Fruit fly (Drosophila melanogaster) whole organism, embryonic: Measurements from ENCODE around the gene Cisd2.

Experiments
- CG12071 ChIP-seq: fragments of 200-800 bp; sonication (Bioruptor generic); optimal IDR thresholded peaks from 3 replicates; lab custom pipeline; 2018; ENCODE audit warnings: missing biosample characterization, mild to moderate bottlenecking, missing genetic modification characterization
- CG13287 ChIP-seq: fragments of 200-800 bp; sonication (Bioruptor generic); IDR thresholded peaks from 2 replicates; pipeline ENCODE4 v1.3.6; 2022; ENCODE audit warnings: missing biosample characterization, missing genetic modification characterization; ENCODE audit not compliant: partially characterized antibody
- CG14441 ChIP-seq: fragments of 200-800 bp; sonication (Bioruptor generic); IDR thresholded peaks from 2 replicates; pipeline ENCODE4 v1.3.6; 2022; ENCODE audit warnings: missing biosample characterization, missing genetic modification characterization
- CG17912 ChIP-seq: fragments of 200-800 bp; sonication (Bioruptor generic); optimal IDR thresholded peaks from 2 replicates; lab custom pipeline; 2018; ENCODE audit warnings: missing biosample characterization, mild to moderate bottlenecking, missing genetic modification characterization
- CG31224 ChIP-seq: fragments of 200-800 bp; sonication (Bioruptor generic); IDR thresholded peaks from 2 replicates; pipeline ENCODE4 v1.3.6; 2022; ENCODE audit warnings: missing biosample characterization, missing genetic modification characterization
- CG3726 ChIP-seq: fragments of 200-800 bp; sonication (Bioruptor generic); IDR thresholded peaks from 3 replicates; pipeline ENCODE4, ENCODE4 v1.3.6; 2022; ENCODE audit warnings: missing biosample characterization, missing genetic modification characterization
- CG4328 ChIP-seq: fragments of 200-800 bp; sonication (Bioruptor generic); optimal IDR thresholded peaks from 3 replicates; lab custom pipeline; 2017; ENCODE audit warnings: missing biosample characterization, missing genetic modification reagents, missing genetic modification characterization
- CG4707 ChIP-seq: fragments of 200-800 bp; sonication (Bioruptor generic); optimal IDR thresholded peaks from 2 replicates; lab custom pipeline; 2018; ENCODE audit warnings: missing biosample characterization, mild to moderate bottlenecking, missing genetic modification characterization, moderate library complexity
- CG7786 ChIP-seq: fragments of 200-800 bp; sonication (Bioruptor generic); optimal IDR thresholded peaks from 2 replicates; lab custom pipeline; 2016; ENCODE audit warnings: missing biosample characterization, missing genetic modification characterization
- CG8089 ChIP-seq: fragments of 200-800 bp; sonication (Bioruptor generic); optimal IDR thresholded peaks from 3 replicates; lab custom pipeline; 2016; ENCODE audit warnings: missing biosample characterization, missing genetic modification characterization
- CG9797 ChIP-seq: fragments of 200-800 bp; sonication (Bioruptor generic); optimal IDR thresholded peaks from 3 replicates; lab custom pipeline; 2018; ENCODE audit warnings: missing biosample characterization, mild to moderate bottlenecking, missing genetic modification characterization
- Camta ChIP-seq: fragments of 200-800 bp; sonication (Bioruptor generic); optimal IDR thresholded peaks from 2 replicates; lab custom pipeline; 2016; ENCODE audit warnings: missing biosample characterization, missing genetic modification characterization
- Dad ChIP-seq: fragments of 200-800 bp; sonication (Bioruptor generic); optimal IDR thresholded peaks from 3 replicates; lab custom pipeline; 2016; ENCODE audit warnings: missing biosample characterization, missing genetic modification characterization
- Dbx ChIP-seq: fragments of 200-800 bp; sonication (Bioruptor generic); IDR thresholded peaks from 3 replicates; pipeline ENCODE4 v1.3.6; 2022; ENCODE audit warnings: missing biosample characterization, missing genetic modification characterization
- Dp ChIP-seq: fragments of 200-800 bp; sonication (Bioruptor generic); optimal IDR thresholded peaks from 2 replicates; lab custom pipeline; 2018; ENCODE audit warnings: missing biosample characterization, mild to moderate bottlenecking, missing genetic modification characterization, moderate library complexity
- Eip74EF ChIP-seq, 2 experiments: fragments of 200-800 bp in 1 of 2; fragments of >200 bp in 1 of 2; sonication (Bioruptor generic) in 1 of 2; optimal IDR thresholded peaks; 2 replicates each; lab custom pipeline; 2017 to 2019; ENCODE audit warnings: missing biosample characterization in 2 of 2, missing genetic modification characterization in 2 of 2, mild to moderate bottlenecking in 1 of 2, moderate library complexity in 1 of 2
- Elba2 ChIP-seq: fragments of 200-800 bp; sonication (Bioruptor generic); optimal IDR thresholded peaks from 3 replicates; lab custom pipeline; 2016; ENCODE audit warnings: missing biosample characterization, missing genetic modification characterization
- Hr39 ChIP-seq: fragments of >200 bp; optimal IDR thresholded peaks from 2 replicates; lab custom pipeline; 2017
- MESR4 ChIP-seq: fragments of 200-800 bp; sonication (Bioruptor generic); optimal IDR thresholded peaks from 2 replicates; lab custom pipeline; 2018; ENCODE audit warnings: missing biosample characterization, mild to moderate bottlenecking, missing genetic modification characterization, moderate library complexity
- Med ChIP-seq: fragments of 200-800 bp; sonication (Bioruptor generic); peaks from one replicate; lab custom pipeline; 2016; ENCODE audit warnings: missing biosample characterization, missing genetic modification characterization, mild to moderate bottlenecking, inconsistent platforms, moderate library complexity
- Optix ChIP-seq: fragments of 200-800 bp; sonication (Bioruptor generic); IDR thresholded peaks from 3 replicates; pipeline ENCODE4 v1.3.6; 2022; ENCODE audit warnings: missing biosample characterization, missing genetic modification characterization
- PHDP ChIP-seq: fragments of 200-800 bp; sonication (Bioruptor generic); optimal IDR thresholded peaks from 3 replicates; lab custom pipeline; 2018; ENCODE audit warnings: missing biosample characterization, mild to moderate bottlenecking, missing genetic modification characterization, moderate library complexity
- Ravus ChIP-seq: fragments of 200-800 bp; sonication (Bioruptor generic); IDR thresholded peaks from 2 replicates; pipeline ENCODE4 v1.3.6; 2022; ENCODE audit warnings: missing biosample characterization, missing genetic modification characterization
- Rx ChIP-seq: fragments of 200-800 bp; sonication (Bioruptor generic); IDR thresholded peaks from 2 replicates; pipeline ENCODE4 v1.3.6; 2022; ENCODE audit warnings: missing biosample characterization, missing genetic modification characterization
- TFAM ChIP-seq: fragments of 200-800 bp; sonication (Bioruptor generic); optimal IDR thresholded peaks from 2 replicates; lab custom pipeline; 2017; ENCODE audit warnings: missing biosample characterization, missing genetic modification characterization, inconsistent platforms
- Usf ChIP-seq: fragments of 200-800 bp; sonication (Bioruptor generic); optimal IDR thresholded peaks from 2 replicates; lab custom pipeline; 2017; ENCODE audit warnings: missing genotype, missing biosample characterization, missing genetic modification characterization
- cad ChIP-seq: fragments of >200 bp; optimal IDR thresholded peaks from 2 replicates; lab custom pipeline; 2017; ENCODE audit warnings: missing biosample characterization, missing genetic modification characterization
- chn ChIP-seq: fragments of 200-800 bp; sonication (Bioruptor generic); optimal IDR thresholded peaks from 2 replicates; lab custom pipeline; 2016; ENCODE audit warnings: missing biosample characterization, missing genetic modification characterization
- dm ChIP-seq: fragments of 200-800 bp; sonication (Bioruptor generic); optimal IDR thresholded peaks from 3 replicates; lab custom pipeline; 2016; ENCODE audit warnings: missing biosample characterization, missing genetic modification characterization
- dmrt11E ChIP-seq: fragments of 200-800 bp; sonication (Bioruptor generic); optimal IDR thresholded peaks from 3 replicates; lab custom pipeline; 2018; ENCODE audit warnings: missing biosample characterization, mild to moderate bottlenecking, missing genetic modification characterization, moderate library complexity
- esg ChIP-seq: fragments of 200-800 bp; sonication (Bioruptor generic); conservative IDR thresholded peaks from 2 replicates; pipeline ENCODE4 v1.3.6; 2022; ENCODE audit warnings: missing biosample characterization, missing genetic modification characterization
- fru ChIP-seq: fragments of >200 bp; optimal IDR thresholded peaks from 2 replicates; lab custom pipeline; 2017
- gro ChIP-seq: fragments of 200-800 bp; sonication (Bioruptor generic); optimal IDR thresholded peaks from 2 replicates; lab custom pipeline; 2016; ENCODE audit warnings: missing biosample characterization, missing genetic modification characterization
- gt ChIP-seq: fragments of 200-800 bp; sonication (Bioruptor generic); IDR thresholded peaks from 2 replicates; pipeline ENCODE4 v1.3.6; 2022; ENCODE audit warnings: missing biosample characterization, missing genetic modification characterization
- hkb ChIP-seq, 2 experiments: fragments of 200-800 bp in 1 of 2; fragments of >200 bp in 1 of 2; sonication (Bioruptor generic) in 1 of 2; IDR thresholded peaks in 1 of 2; optimal IDR thresholded peaks in 1 of 2; 2 replicates each; pipeline versions ENCODE4 v1.3.6 to Lab custom; 2017 to 2022; ENCODE audit warnings: missing biosample characterization in 1 of 2, missing genetic modification characterization in 1 of 2
- ind ChIP-seq: fragments of 200-800 bp; sonication (Bioruptor generic); optimal IDR thresholded peaks from 3 replicates; lab custom pipeline; 2016; ENCODE audit warnings: missing biosample characterization, missing genetic modification characterization
- klu ChIP-seq: fragments of 200-800 bp; sonication (Bioruptor generic); IDR thresholded peaks from 2 replicates; pipeline ENCODE4 v1.3.6; 2022; ENCODE audit warnings: missing biosample characterization, missing genetic modification characterization
- knrl ChIP-seq: fragments of 200-800 bp; sonication (Bioruptor generic); IDR thresholded peaks from 3 replicates; pipeline ENCODE4 v1.3.6; 2022; ENCODE audit warnings: missing biosample characterization, missing genetic modification characterization; ENCODE audit not compliant: partially characterized antibody
- luna ChIP-seq: fragments of 200-800 bp; sonication (Bioruptor generic); optimal IDR thresholded peaks from 2 replicates; lab custom pipeline; 2016; ENCODE audit warnings: missing biosample characterization, missing genetic modification characterization
- mam ChIP-seq: fragments of 200-800 bp; sonication (Bioruptor generic); optimal IDR thresholded peaks from 3 replicates; lab custom pipeline; 2016; ENCODE audit warnings: missing biosample characterization, missing genetic modification characterization
- nom ChIP-seq: fragments of 200-800 bp; sonication (Bioruptor generic); optimal IDR thresholded peaks from 2 replicates; lab custom pipeline; 2017; ENCODE audit warnings: missing biosample characterization, missing genetic modification characterization, mild to moderate bottlenecking, moderate library complexity, missing genetic modification reagents
- pnt ChIP-seq: fragments of 200-800 bp; sonication (Bioruptor generic); optimal IDR thresholded peaks from 3 replicates; lab custom pipeline; 2016; ENCODE audit warnings: missing biosample characterization, missing genetic modification characterization
- psq ChIP-seq: fragments of 200-800 bp; sonication (Bioruptor generic); optimal IDR thresholded peaks from 2 replicates; lab custom pipeline; 2017; ENCODE audit warnings: missing biosample characterization, missing genetic modification characterization
- pum ChIP-seq: fragments of 200-800 bp; sonication (Bioruptor generic); optimal IDR thresholded peaks from 2 replicates; lab custom pipeline; 2016; ENCODE audit warnings: missing biosample characterization, missing genetic modification characterization
- pzg ChIP-seq: fragments of 200-800 bp; sonication (Bioruptor generic); optimal IDR thresholded peaks from 3 replicates; lab custom pipeline; 2018; ENCODE audit warnings: missing biosample characterization, mild to moderate bottlenecking, missing genetic modification characterization, moderate library complexity
- schlank ChIP-seq: fragments of 200-800 bp; sonication (Bioruptor generic); optimal IDR thresholded peaks from 2 replicates; lab custom pipeline; 2018; ENCODE audit warnings: missing biosample characterization, mild to moderate bottlenecking, missing genetic modification characterization
- shn ChIP-seq: fragments of 200-800 bp; sonication (Bioruptor generic); optimal IDR thresholded peaks from 3 replicates; lab custom pipeline; 2016; ENCODE audit warnings: missing biosample characterization, missing genetic modification characterization
- sim ChIP-seq: fragments of 200-800 bp; sonication (Bioruptor generic); IDR thresholded peaks from 2 replicates; pipeline ENCODE4 v1.3.6; 2022; ENCODE audit warnings: missing biosample characterization, missing genetic modification characterization
- slbo ChIP-seq: fragments of 200-800 bp; sonication (Bioruptor generic); IDR thresholded peaks from 2 replicates; pipeline ENCODE4 v1.3.6; 2022; ENCODE audit warnings: missing biosample characterization, missing genetic modification characterization
- so ChIP-seq: fragments of 200-800 bp; sonication (Bioruptor generic); IDR thresholded peaks from 3 replicates; pipeline ENCODE4 v1.3.6; 2022; ENCODE audit warnings: missing biosample characterization, missing genetic modification characterization
- tin ChIP-seq: fragments of 200-800 bp; sonication (Bioruptor generic); optimal IDR thresholded peaks from 3 replicates; lab custom pipeline; 2016; ENCODE audit warnings: missing biosample characterization, missing genetic modification characterization
- trem ChIP-seq: fragments of 200-800 bp; optimal IDR thresholded peaks from 3 replicates; lab custom pipeline; 2019; ENCODE audit warnings: missing biosample characterization, mild to moderate bottlenecking, missing genetic modification characterization, moderate library complexity
- zen ChIP-seq: fragments of 200-800 bp; sonication (Bioruptor generic); optimal IDR thresholded peaks from 3 replicates; lab custom pipeline; 2018; ENCODE audit warnings: missing biosample characterization, mild to moderate bottlenecking, missing genetic modification characterization, moderate library complexity

Cisd2 gene

DNA sequence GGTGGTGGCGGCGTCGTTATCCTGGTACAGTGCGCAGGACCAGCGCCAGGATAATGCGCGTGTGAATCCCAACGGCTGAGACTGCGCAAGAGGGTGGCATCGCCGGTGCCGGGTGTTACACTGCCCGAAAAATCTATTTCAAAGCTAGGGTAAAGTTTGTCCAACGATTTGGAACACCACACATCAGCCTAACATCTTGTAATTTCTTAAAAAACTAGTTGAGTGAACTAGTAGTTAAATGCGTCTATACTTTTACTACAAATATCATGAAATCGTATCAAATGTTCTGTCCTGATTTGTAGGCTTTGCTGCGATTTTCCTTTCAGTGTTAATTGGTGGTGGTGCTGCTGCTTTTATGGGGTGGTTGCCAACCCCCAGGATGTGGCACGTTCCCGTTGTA, 41.8 kb upstream of the Cisd2 start (continued):
- no peak for TF ChIP-seq luna
- TF ChIP-seq cad (GFP tag; lab: Kevin White, UChicago): no peak
- TF ChIP-seq gt (GFP tag; lab: Robert Waterston, UW): no peak
- TF ChIP-seq CG14441 (GFP tag; lab: Robert Waterston, UW): no peak
- TF ChIP-seq mam (GFP tag; lab: Kevin White, UChicago): no peak
- TF ChIP-seq dm (GFP tag; lab: Kevin White, UChicago): no peak
- TF ChIP-seq Eip74EF (GFP tag; optimal IDR thresholded peaks at IDR 0.05; lab: Kevin White, UChicago): no peak
- TF ChIP-seq schlank: no peak
- peak; percentile 84 for TF ChIP-seq dmrt11E (tag; lab: Kevin White, UChicago)
- TF ChIP-seq zen: no peak
- TF ChIP-seq Ravus: no peak
- no peak for TF ChIP-seq klu
- TF ChIP-seq Med (GFP tag; lab: Kevin White, UChicago): no peak
- TF ChIP-seq hkb (optimal IDR thresholded peaks at IDR 0.05; lab: Kevin White, UChicago): no peak
- no peak for TF ChIP-seq hkb (GFP tag; IDR thresholded peaks at IDR 0.05; lab: Robert Waterston, UW)
- no peak for TF ChIP-seq CG3726 (GFP tag; lab: Robert Waterston, UW)
- no peak for TF ChIP-seq CG4328 (GFP tag; lab: Kevin White, UChicago)
- peak; percentile 36 for TF ChIP-seq trem (tag; lab: Kevin White, UChicago)
- TF ChIP-seq Hr39 (lab: Kevin White, UChicago): no peak
- TF ChIP-seq shn (GFP tag; lab: Kevin White, UChicago): peak; percentile 5
- TF ChIP-seq Rx (GFP tag; lab: Robert Waterston, UW): 0 out of 2 replicates have a peak, but pooled peaks have one; percentile 4
- TF ChIP-seq CG9797 (GFP tag; lab: Kevin White, UChicago): no peak
- no peak for TF ChIP-seq CG13287 (GFP tag; lab: Robert Waterston, UW)
- peak; percentile 40 for TF ChIP-seq pnt
- peak; percentile 31 for TF ChIP-seq PHDP (tag; lab: Kevin White, UChicago)
- TF ChIP-seq MESR4 (GFP tag; lab: Kevin White, UChicago): no peak
- no peak for TF ChIP-seq Dbx (GFP tag; lab: Robert Waterston, UW)
- no peak for TF ChIP-seq Elba2 (GFP tag; lab: Kevin White, UChicago)
- TF ChIP-seq CG17912 (GFP tag; lab: Kevin White, UChicago): no peak
- TF ChIP-seq ind (GFP tag; lab: Kevin White, UChicago): no peak
- TF ChIP-seq fru (lab: Kevin White, UChicago): no peak
- no peak for TF ChIP-seq TFAM (GFP tag; lab: Kevin White, UChicago)
- no peak for TF ChIP-seq nom
- TF ChIP-seq Dad (GFP tag; lab: Kevin White, UChicago): no peak
- peak; percentile 20 for TF ChIP-seq pum (GFP tag; lab: Kevin White, UChicago)
- no peak for TF ChIP-seq psq (GFP tag; lab: Kevin White, UChicago)
- no peak for TF ChIP-seq CG4707 (GFP tag; lab: Kevin White, UChicago)
- peak; percentile 3 for TF ChIP-seq CG7786
- no peak for TF ChIP-seq Usf (GFP tag; lab: Kevin White, UChicago)
- TF ChIP-seq slbo (GFP tag; lab: Robert Waterston, UW): no peak
- no peak for TF ChIP-seq CG8089 (GFP tag; lab: Kevin White, UChicago)
- TF ChIP-seq so (GFP tag; lab: Robert Waterston, UW): no peak
- TF ChIP-seq Optix (GFP tag; lab: Robert Waterston, UW): 0 out of 3 replicates have a peak, but pooled peaks have one; percentile 14
- TF ChIP-seq sim (GFP tag; lab: Robert Waterston, UW): no peak
- no peak for TF ChIP-seq CG12071 (GFP tag; lab: Kevin White, UChicago)
- peak; percentile 11 for TF ChIP-seq chn (GFP tag; lab: Kevin White, UChicago)
- no peak for TF ChIP-seq gro
- no peak for TF ChIP-seq pzg (GFP tag; lab: Kevin White, UChicago)
- TF ChIP-seq knrl (GFP tag; lab: Robert Waterston, UW): no peak
- TF ChIP-seq tin (GFP tag; lab: Kevin White, UChicago): peak; percentile 19
- TF ChIP-seq Camta (GFP tag; lab: Kevin White, UChicago): no peak
- TF ChIP-seq CG31224: no peak
- TF ChIP-seq esg (GFP tag; lab: Robert Waterston, UW): no peak
- no peak for TF ChIP-seq Dp (GFP tag; lab: Kevin White, UChicago)
